Fruit fly (Drosophila melanogaster) whole organism, prepupa: ENCODE results near the gene CG33287.
A peak's percentile ranks its signal among the peaks of the same experiment; 100 is the strongest.

ENCODE experiments used
- Blimp-1 ChIP-seq: fragments of 200-800 bp; sonication (Bioruptor generic); optimal IDR thresholded peaks from 3 replicates; lab custom pipeline; 2017; ENCODE audit warnings: missing biosample characterization, missing genetic modification characterization, mild to moderate bottlenecking, moderate library complexity, missing genetic modification reagents
- CG10669 ChIP-seq: fragments of 200-800 bp; sonication (Bioruptor generic); optimal IDR thresholded peaks from 3 replicates; lab custom pipeline; 2018; ENCODE audit warnings: missing biosample characterization, mild to moderate bottlenecking, missing genetic modification characterization, moderate library complexity
- CG11294 ChIP-seq: fragments of 200-800 bp; sonication (Bioruptor generic); IDR thresholded peaks from 2 replicates; pipeline ENCODE4 v1.3.6; 2022; ENCODE audit warnings: missing biosample characterization, missing genetic modification characterization
- CG11762 ChIP-seq: fragments of 200-800 bp; sonication (Bioruptor generic); optimal IDR thresholded peaks from 3 replicates; lab custom pipeline; 2016; ENCODE audit warnings: missing biosample characterization, missing genetic modification characterization; ENCODE audit not compliant: insufficient read depth
- CG11902 ChIP-seq: fragments of 200-800 bp; sonication (Bioruptor generic); optimal IDR thresholded peaks from 3 replicates; lab custom pipeline; 2016; ENCODE audit warnings: missing biosample characterization, missing genetic modification characterization
- CG15336 ChIP-seq: fragments of 200-800 bp; sonication (Bioruptor generic); IDR thresholded peaks from 2 replicates; pipeline ENCODE4 v1.3.6; 2022; ENCODE audit warnings: missing biosample characterization, missing genetic modification characterization
- CG16779 ChIP-seq: fragments of 200-800 bp; sonication (Bioruptor generic); optimal IDR thresholded peaks from 3 replicates; lab custom pipeline; 2017; ENCODE audit warnings: missing biosample characterization, mild to moderate bottlenecking, missing genetic modification characterization
- CG31627 ChIP-seq: fragments of 200-800 bp; sonication (Bioruptor generic); optimal IDR thresholded peaks from 3 replicates; lab custom pipeline; 2016; ENCODE audit warnings: missing biosample characterization, missing genetic modification characterization
- CG32006 ChIP-seq: fragments of 200-800 bp; sonication (Bioruptor generic); optimal IDR thresholded peaks from 3 replicates; lab custom pipeline; 2017; ENCODE audit warnings: missing biosample characterization, mild to moderate bottlenecking, missing genetic modification characterization
- CG34406 ChIP-seq: fragments of 200-800 bp; sonication (Bioruptor generic); optimal IDR thresholded peaks from 3 replicates; lab custom pipeline; 2016; ENCODE audit warnings: missing biosample characterization, missing genetic modification characterization
- CG4318 ChIP-seq: fragments of 200-800 bp; sonication (Bioruptor generic); optimal IDR thresholded peaks from 3 replicates; lab custom pipeline; 2017; ENCODE audit warnings: missing biosample characterization, mild to moderate bottlenecking, missing genetic modification characterization
- CG6276 ChIP-seq: fragments of 200-800 bp; sonication (Bioruptor generic); optimal IDR thresholded peaks from 2 replicates; lab custom pipeline; 2017; ENCODE audit warnings: missing biosample characterization, mild to moderate bottlenecking, missing genetic modification characterization
- CG6792 ChIP-seq: fragments of 200-800 bp; sonication (Bioruptor generic); optimal IDR thresholded peaks from 3 replicates; lab custom pipeline; 2016; ENCODE audit warnings: missing biosample characterization, missing genetic modification characterization
- CG6808 ChIP-seq: fragments of 200-800 bp; sonication (Bioruptor generic); optimal IDR thresholded peaks from 3 replicates; lab custom pipeline; 2017; ENCODE audit warnings: missing biosample characterization, missing genetic modification characterization, mild to moderate bottlenecking, moderate library complexity, missing genetic modification reagents
- CG6854 ChIP-seq: fragments of 200-800 bp; sonication (Bioruptor generic); optimal IDR thresholded peaks from 2 replicates; lab custom pipeline; 2017; ENCODE audit warnings: missing biosample characterization, mild to moderate bottlenecking, missing genetic modification characterization
- CG7368 ChIP-seq: fragments of 200-800 bp; sonication (Bioruptor generic); optimal IDR thresholded peaks from 3 replicates; lab custom pipeline; 2016; ENCODE audit warnings: missing biosample characterization, missing genetic modification characterization
- CG8119 ChIP-seq: fragments of 200-800 bp; sonication (Bioruptor generic); IDR thresholded peaks from 3 replicates; pipeline ENCODE4 v1.3.6; 2022; ENCODE audit warnings: missing biosample characterization, missing genetic modification characterization
- CG8632 ChIP-seq: fragments of 200-800 bp; sonication (Bioruptor generic); optimal IDR thresholded peaks from 3 replicates; lab custom pipeline; 2016; ENCODE audit warnings: missing biosample characterization, missing genetic modification characterization
- CG9139 ChIP-seq: fragments of 200-800 bp; sonication (Bioruptor generic); optimal IDR thresholded peaks from 3 replicates; lab custom pipeline; 2017; ENCODE audit warnings: missing biosample characterization, mild to moderate bottlenecking, missing genetic modification characterization
- Eip75B ChIP-seq: fragments of 200-800 bp; sonication (Bioruptor generic); optimal IDR thresholded peaks from 3 replicates; lab custom pipeline; 2016; ENCODE audit warnings: missing biosample characterization, missing genetic modification characterization
- Eip93F ChIP-seq: fragments of 200-800 bp; sonication (Bioruptor generic); optimal IDR thresholded peaks from 2 replicates; lab custom pipeline; 2016; ENCODE audit warnings: missing biosample characterization, mild to moderate bottlenecking, missing genetic modification characterization
- Ets21C ChIP-seq: fragments of 200-800 bp; sonication (Bioruptor generic); optimal IDR thresholded peaks from 3 replicates; lab custom pipeline; 2016; ENCODE audit warnings: missing biosample characterization, missing genetic modification characterization
- Gug ChIP-seq: fragments of 200-800 bp; sonication (Bioruptor generic); IDR thresholded peaks from 2 replicates; pipeline ENCODE4 v1.3.6; 2022; ENCODE audit warnings: missing biosample characterization, missing genetic modification characterization
- Hr38 ChIP-seq: sonication (Bioruptor generic); optimal IDR thresholded peaks from 2 replicates; lab custom pipeline; 2016; ENCODE audit warnings: missing biosample characterization, missing genetic modification characterization
- Hr39 ChIP-seq: fragments of 200-800 bp; sonication (Bioruptor generic); optimal IDR thresholded peaks from 2 replicates; lab custom pipeline; 2016; ENCODE audit warnings: missing biosample characterization, missing genetic modification characterization
- Hr4 ChIP-seq: fragments of 200-800 bp; sonication (Bioruptor generic); optimal IDR thresholded peaks from 3 replicates; lab custom pipeline; 2016; ENCODE audit warnings: missing biosample characterization, missing genetic modification characterization
- Lpt ChIP-seq: fragments of 200-800 bp; sonication (Bioruptor generic); optimal IDR thresholded peaks from 3 replicates; lab custom pipeline; 2016; ENCODE audit warnings: missing biosample characterization, missing genetic modification characterization
- OdsH ChIP-seq: fragments of 200-800 bp; sonication (Bioruptor generic); optimal IDR thresholded peaks from 3 replicates; lab custom pipeline; 2016; ENCODE audit warnings: missing biosample characterization, missing genetic modification characterization
- Smox ChIP-seq: fragments of 200-800 bp; sonication (Bioruptor generic); optimal IDR thresholded peaks from 3 replicates; lab custom pipeline; 2016; ENCODE audit warnings: missing biosample characterization, missing genetic modification characterization
- Sox102F ChIP-seq: fragments of 200-800 bp; sonication (Bioruptor generic); optimal IDR thresholded peaks from 2 replicates; lab custom pipeline; 2016; ENCODE audit warnings: missing biosample characterization, mild to moderate bottlenecking, missing genetic modification characterization
- Sox15 ChIP-seq: fragments of 200-800 bp; sonication (Bioruptor generic); optimal IDR thresholded peaks from 3 replicates; lab custom pipeline; 2016; ENCODE audit warnings: missing biosample characterization, missing genetic modification characterization
- achi ChIP-seq: fragments of 200-800 bp; sonication (Bioruptor generic); optimal IDR thresholded peaks from 3 replicates; lab custom pipeline; 2016; ENCODE audit warnings: missing biosample characterization, missing genetic modification characterization
- acj6 ChIP-seq: fragments of 200-800 bp; sonication (Bioruptor generic); optimal IDR thresholded peaks from 3 replicates; lab custom pipeline; 2016; ENCODE audit warnings: missing biosample characterization, missing genetic modification characterization
- cyc ChIP-seq: fragments of 200-800 bp; sonication (Bioruptor generic); optimal IDR thresholded peaks from 3 replicates; lab custom pipeline; 2016; ENCODE audit warnings: missing biosample characterization, missing genetic modification characterization
- dac ChIP-seq: fragments of 200-800 bp; sonication (Bioruptor generic); optimal IDR thresholded peaks from 2 replicates; lab custom pipeline; 2017; ENCODE audit warnings: missing biosample characterization, mild to moderate bottlenecking, missing genetic modification characterization
- eg ChIP-seq: fragments of 200-800 bp; sonication (Bioruptor generic); IDR thresholded peaks from 3 replicates; pipeline ENCODE4 v1.3.6; 2022; ENCODE audit warnings: missing biosample characterization, missing genetic modification characterization
- esn ChIP-seq: fragments of 200-800 bp; sonication (Bioruptor generic); optimal IDR thresholded peaks from 2 replicates; lab custom pipeline; 2016; ENCODE audit warnings: missing biosample characterization, mild to moderate bottlenecking, missing genetic modification characterization, moderate library complexity
- fd59A ChIP-seq: fragments of 200-800 bp; sonication (Bioruptor generic); optimal IDR thresholded peaks from 2 replicates; lab custom pipeline; 2017; ENCODE audit warnings: missing biosample characterization, mild to moderate bottlenecking, missing genetic modification characterization, missing genetic modification reagents
- fd85E ChIP-seq: fragments of 200-800 bp; sonication (Bioruptor generic); optimal IDR thresholded peaks from 3 replicates; lab custom pipeline; 2016; ENCODE audit warnings: missing biosample characterization, missing genetic modification characterization
- fkh ChIP-seq: fragments of 200-800 bp; sonication (Bioruptor generic); optimal IDR thresholded peaks from 3 replicates; lab custom pipeline; 2017; ENCODE audit warnings: missing biosample characterization, mild to moderate bottlenecking, missing genetic modification characterization, moderate library complexity
- net ChIP-seq: fragments of 200-800 bp; sonication (Bioruptor generic); optimal IDR thresholded peaks from 3 replicates; lab custom pipeline; 2016; ENCODE audit warnings: missing biosample characterization, missing genetic modification characterization
- pdm3 ChIP-seq: fragments of 200-800 bp; sonication (Bioruptor generic); optimal IDR thresholded peaks from 3 replicates; lab custom pipeline; 2016; ENCODE audit warnings: missing biosample characterization, missing genetic modification characterization
- salr ChIP-seq, 2 experiments: fragments of 200-800 bp; sonication (Bioruptor generic); optimal IDR thresholded peaks; 3 replicates each; lab custom pipeline; 2016 to 2018; ENCODE audit warnings: missing biosample characterization in 2 of 2, missing genetic modification characterization in 2 of 2, mild to moderate bottlenecking in 1 of 2
- spab ChIP-seq: fragments of 200-800 bp; sonication (Bioruptor generic); optimal IDR thresholded peaks from 2 replicates; lab custom pipeline; 2017; ENCODE audit warnings: missing biosample characterization, mild to moderate bottlenecking, missing genetic modification characterization, missing genetic modification reagents
- ss ChIP-seq, 2 experiments: fragments of 200-800 bp; sonication (Bioruptor generic); optimal IDR thresholded peaks; 2 replicates in 1 of 2; 3 replicates in 1 of 2; lab custom pipeline; 2017 to 2018; ENCODE audit warnings: mild to moderate bottlenecking in 2 of 2, missing biosample characterization in 2 of 2, missing genetic modification characterization in 2 of 2, moderate library complexity in 1 of 2
- svp ChIP-seq: fragments of 200-800 bp; sonication (Bioruptor generic); peaks from one replicate; lab custom pipeline; 2016; ENCODE audit warnings: missing biosample characterization, missing genetic modification characterization
- vri ChIP-seq: fragments of 200-800 bp; sonication (Bioruptor generic); optimal IDR thresholded peaks from 3 replicates; lab custom pipeline; 2016; ENCODE audit warnings: missing biosample characterization, mild to moderate bottlenecking, missing genetic modification characterization

The CG33287 gene

dm6 chr3L:20970563-20970962 lies at the start of gene CG33287:
Gene CG33287 (minus strand): TSS chr3L:20970663.
- no peak for TF ChIP-seq fd59A (GFP tag; lab: Kevin White, UChicago)
- no peak for TF ChIP-seq pdm3 (GFP tag; lab: Kevin White, UChicago)
- no peak for TF ChIP-seq dac (GFP tag; lab: Kevin White, UChicago)
- no peak for TF ChIP-seq Ets21C (GFP tag; lab: Kevin White, UChicago)
- no peak for TF ChIP-seq svp (GFP tag; lab: Kevin White, UChicago)
- TF ChIP-seq CG11762 (GFP tag; lab: Kevin White, UChicago), result no peak
- TF ChIP-seq CG6276 (GFP tag; lab: Kevin White, UChicago), result no peak
- no peak for TF ChIP-seq CG8632 (GFP tag; lab: Kevin White, UChicago)
- TF ChIP-seq CG7368 (GFP tag; lab: Kevin White, UChicago), result no peak
- no peak for TF ChIP-seq Hr4 (GFP tag; lab: Kevin White, UChicago)
- no peak for TF ChIP-seq spab (GFP tag; lab: Kevin White, UChicago)
- no peak for TF ChIP-seq Hr38 (GFP tag; lab: Kevin White, UChicago)
- no peak for TF ChIP-seq Smox (GFP tag; lab: Kevin White, UChicago)
- TF ChIP-seq ss (GFP tag; optimal IDR thresholded peaks at IDR 0.05; lab: Kevin White, UChicago), result no peak
- TF ChIP-seq CG6792, result no peak
- no peak for TF ChIP-seq Sox102F (GFP tag; lab: Kevin White, UChicago)
- no peak for TF ChIP-seq CG6854
- TF ChIP-seq CG11902 (GFP tag; lab: Kevin White, UChicago), result no peak
- TF ChIP-seq CG4318 (GFP tag; lab: Kevin White, UChicago), result no peak

dm6 chr3L:21014516-21014945 lies 44.1 kb upstream of the CG33287 start:
- TF ChIP-seq Blimp-1 (GFP tag; lab: Kevin White, UChicago) (no peak), net (no peak), CG11902 (GFP tag; lab: Kevin White, UChicago) (no peak), Gug (GFP tag; lab: Robert Waterston, UW) (no peak), CG31627 (GFP tag; lab: Kevin White, UChicago) (no peak), CG8632 (GFP tag; lab: Kevin White, UChicago) (no peak), svp (GFP tag; lab: Kevin White, UChicago) (peak; percentile 63), acj6 (GFP tag; lab: Kevin White, UChicago) (no peak), CG10669 (GFP tag; lab: Kevin White, UChicago) (no peak), spab (GFP tag; lab: Kevin White, UChicago) (peak; percentile 31), Hr4 (GFP tag; lab: Kevin White, UChicago) (no peak), Hr38 (GFP tag; lab: Kevin White, UChicago) (no peak), Eip75B (GFP tag; lab: Kevin White, UChicago) (peak; percentile 25), CG8119 (no peak), pdm3 (GFP tag; lab: Kevin White, UChicago) (no peak), eg (GFP tag; lab: Robert Waterston, UW) (peak; percentile 70; the same call in 2 of the 3 replicates), CG6792 (no peak), CG11294 (GFP tag; lab: Robert Waterston, UW) (no peak), dac (GFP tag; lab: Kevin White, UChicago) (peak; percentile 5), CG7368 (GFP tag; lab: Kevin White, UChicago) (no peak), Hr39 (GFP tag; lab: Kevin White, UChicago) (no peak), CG11762 (GFP tag; lab: Kevin White, UChicago) (no peak), OdsH (GFP tag; lab: Kevin White, UChicago) (no peak), Ets21C (GFP tag; lab: Kevin White, UChicago) (no peak), CG6854 (no peak), CG32006 (no peak), esn (GFP tag; lab: Kevin White, UChicago) (no peak), CG6276 (GFP tag; lab: Kevin White, UChicago) (no peak), CG6808 (no peak), Eip93F (GFP tag; lab: Kevin White, UChicago) (peak; percentile 10), CG15336 (GFP tag; lab: Robert Waterston, UW) (no peak), fkh (GFP tag; lab: Kevin White, UChicago) (no peak), vri (no peak), salr (GFP tag; optimal IDR thresholded peaks at IDR 0.05; lab: Kevin White, UChicago) (no peak), cyc (GFP tag; lab: Kevin White, UChicago) (no peak), Lpt (GFP tag; lab: Kevin White, UChicago) (peak; percentile 48), ss (GFP tag; optimal IDR thresholded peaks at IDR 0.05; lab: Kevin White, UChicago) (peak in 1 of 2 experiments; percentile 54), Sox15 (GFP tag; lab: Kevin White, UChicago) (no peak), CG34406 (no peak), CG9139 (no peak), Smox (GFP tag; lab: Kevin White, UChicago) (no peak), achi (GFP tag; lab: Kevin White, UChicago) (no peak), CG16779 (tag; lab: Kevin White, UChicago) (peak; percentile 9), fd85E (no peak)
